Fruit fly (Drosophila melanogaster) whole organism: ENCODE measurements around the gene Ttc1.

Source experiments
- CG8478 ChIP-seq: fragments of >200 bp; optimal IDR thresholded peaks from 2 replicates; lab custom pipeline; 2018; ENCODE audit warnings: inconsistent platforms
- Dll ChIP-seq: fragments of >200 bp; optimal IDR thresholded peaks from 2 replicates; lab custom pipeline; 2017
- EcR ChIP-seq, 2 experiments: fragments of >200 bp; optimal IDR thresholded peaks; 2 replicates each; lab custom pipeline; 2017; ENCODE audit warnings: missing biosample characterization in 2 of 2, missing genetic modification characterization in 2 of 2, missing genetic modification reagents in 2 of 2
- pan ChIP-seq: fragments of >200 bp; optimal IDR thresholded peaks from 2 replicates; lab custom pipeline; 2017
- psq ChIP-seq: fragments of >200 bp; optimal IDR thresholded peaks from 2 replicates; lab custom pipeline; 2017
- usp ChIP-seq: fragments of >200 bp; optimal IDR thresholded peaks from 2 replicates; lab custom pipeline; 2017; ENCODE audit warnings: missing biosample characterization, missing genetic modification characterization, mixed read lengths

Gene Ttc1

dm6 chr3R:16456607-16457006 lies 13.8 kb upstream of the Ttc1 start:
- TF ChIP-seq pan (lab: Kevin White, UChicago) (no peak), usp (GFP tag; lab: Kevin White, UChicago) (no peak), psq (lab: Kevin White, UChicago) (no peak), CG8478 (lab: Kevin White, UChicago) (no peak)

- TF ChIP-seq psq (lab: Kevin White, UChicago) (no peak), CG8478 (lab: Kevin White, UChicago) (no peak), Dll (lab: Kevin White, UChicago) (no peak), usp (GFP tag; lab: Kevin White, UChicago) (no peak), EcR (GFP tag; optimal IDR thresholded peaks at IDR 0.05; lab: Kevin White, UChicago) (no peak), pan (lab: Kevin White, UChicago) (no peak)
Observed at dm6 chr3R:16455875-16456274, 13.1 kb upstream of the Ttc1 start, which contains the start of gene CG14883. Gene CG14883, plus strand, starts transcription at chr3R:16456052.

- TF ChIP-seq usp (GFP tag; lab: Kevin White, UChicago) (no peak), psq (lab: Kevin White, UChicago) (no peak), Dll (lab: Kevin White, UChicago) (no peak), pan (lab: Kevin White, UChicago) (no peak), EcR (GFP tag; optimal IDR thresholded peaks at IDR 0.05; lab: Kevin White, UChicago) (no peak), CG8478 (lab: Kevin White, UChicago) (no peak)
Observed at dm6 chr3R:16454192-16454591, 11.4 kb upstream of the Ttc1 start, which contains the start of gene CG10405. Gene CG10405, plus strand, starts transcription at chr3R:16454492.

- TF ChIP-seq psq (lab: Kevin White, UChicago): no peak
- no peak for TF ChIP-seq pan (lab: Kevin White, UChicago)
- TF ChIP-seq Dll (lab: Kevin White, UChicago): no peak
- no peak for TF ChIP-seq EcR (GFP tag; optimal IDR thresholded peaks at IDR 0.05; lab: Kevin White, UChicago)
- TF ChIP-seq CG8478 (lab: Kevin White, UChicago): no peak
- TF ChIP-seq usp (GFP tag; lab: Kevin White, UChicago): no peak
Observed at dm6 chr3R:16453597-16453996, 10.8 kb upstream of the Ttc1 start, which contains the start of gene Pak3. Gene Pak3, minus strand, starts transcription at chr3R:16453821.

- TF ChIP-seq psq (lab: Kevin White, UChicago) (no peak), CG8478 (lab: Kevin White, UChicago) (peak; percentile 53)
Observed at dm6 chr3R:16452954-16453587, 10.3 kb upstream of the Ttc1 start.

dm6 chr3R:16449187-16449973 lies 6.6 kb upstream of the Ttc1 start:
- TF ChIP-seq usp (GFP tag; lab: Kevin White, UChicago) (no peak), EcR (GFP tag; optimal IDR thresholded peaks at IDR 0.05; lab: Kevin White, UChicago) (peak in 1 of 2 experiments; percentile 34), pan (lab: Kevin White, UChicago) (no peak)

dm6 chr3R:16448378-16449134 lies 5.7 kb upstream of the Ttc1 start:
- TF ChIP-seq CG8478 (lab: Kevin White, UChicago): no peak
- no peak for TF ChIP-seq usp (GFP tag; lab: Kevin White, UChicago)
- no peak for TF ChIP-seq pan (lab: Kevin White, UChicago)
- no peak for TF ChIP-seq psq (lab: Kevin White, UChicago)
- TF ChIP-seq Dll (lab: Kevin White, UChicago): no peak
- TF ChIP-seq EcR (GFP tag; optimal IDR thresholded peaks at IDR 0.05; lab: Kevin White, UChicago): no peak

dm6 chr3R:16447448-16448045 lies 4.7 kb upstream of the Ttc1 start:
- TF ChIP-seq Dll (lab: Kevin White, UChicago) (no peak), CG8478 (lab: Kevin White, UChicago) (no peak), pan (lab: Kevin White, UChicago) (no peak), usp (GFP tag; lab: Kevin White, UChicago) (no peak), psq (lab: Kevin White, UChicago) (no peak), EcR (GFP tag; optimal IDR thresholded peaks at IDR 0.05; lab: Kevin White, UChicago) (no peak)

- TF ChIP-seq pan (lab: Kevin White, UChicago) (no peak), usp (GFP tag; lab: Kevin White, UChicago) (no peak), Dll (lab: Kevin White, UChicago) (no peak), psq (lab: Kevin White, UChicago) (no peak), EcR (GFP tag; optimal IDR thresholded peaks at IDR 0.05; lab: Kevin White, UChicago) (no peak), CG8478 (lab: Kevin White, UChicago) (no peak)
Observed at dm6 chr3R:16446836-16447235, 4.0 kb upstream of the Ttc1 start.

- TF ChIP-seq CG8478 (lab: Kevin White, UChicago) (no peak), psq (lab: Kevin White, UChicago) (no peak), usp (GFP tag; lab: Kevin White, UChicago) (no peak), Dll (lab: Kevin White, UChicago) (no peak), EcR (GFP tag; optimal IDR thresholded peaks at IDR 0.05; lab: Kevin White, UChicago) (no peak), pan (lab: Kevin White, UChicago) (no peak)
Observed at dm6 chr3R:16441367-16441923, 1.4 kb downstream of the Ttc1 start, which contains the start of gene ema. Gene ema, minus strand, starts transcription at chr3R:16441661.
